Worm (Caenorhabditis elegans) whole organism, late embryonic: Measurements from ENCODE around the gene Y60A9.3.

Experiments
- C38D4.7 ChIP-seq: fragments of 200-800 bp; sonication (Bioruptor generic); optimal IDR thresholded peaks from 2 replicates; lab custom pipeline; 2018; ENCODE audit warnings: mild to moderate bottlenecking, missing genetic modification characterization, moderate library complexity, missing compliant biosample characterization
- K09A11.1 ChIP-seq: sonication (generic microtip); optimal IDR thresholded peaks from 2 replicates; lab custom pipeline; 2017; ENCODE audit warnings: antibody characterized with exemption, mild to moderate bottlenecking, missing genetic modification characterization, missing compliant biosample characterization; ENCODE audit not compliant: insufficient read depth
- Y22D7AL.16 ChIP-seq: sonication (generic microtip); optimal IDR thresholded peaks from 2 replicates; lab custom pipeline; 2016; ENCODE audit warnings: missing genetic modification characterization, missing compliant biosample characterization
- ama-1 ChIP-seq: fragments of 150-350 bp; optimal IDR thresholded peaks from 2 replicates; lab custom pipeline; 2014
- ceh-14 ChIP-seq: sonication (generic microtip); optimal IDR thresholded peaks from 2 replicates; lab custom pipeline; 2016; ENCODE audit warnings: missing genotype, missing genetic modification characterization, missing compliant biosample characterization
- ceh-18 ChIP-seq: sonication (generic microtip); optimal IDR thresholded peaks from 2 replicates; lab custom pipeline; 2016; ENCODE audit warnings: missing genetic modification characterization, missing compliant biosample characterization
- ceh-2 ChIP-seq: sonication (generic microtip); optimal IDR thresholded peaks from 2 replicates; lab custom pipeline; 2016; ENCODE audit warnings: missing genotype, missing genetic modification characterization, missing compliant biosample characterization
- ceh-22 ChIP-seq: sonication (generic microtip); optimal IDR thresholded peaks from 2 replicates; lab custom pipeline; 2017; ENCODE audit warnings: missing biosample characterization, missing genetic modification characterization
- ceh-30 ChIP-seq: fragments of 150-350 bp; optimal IDR thresholded peaks from 2 replicates; lab custom pipeline; 2014; ENCODE audit warnings: missing biosample characterization, missing genetic modification characterization
- ceh-34 ChIP-seq: sonication (generic microtip); optimal IDR thresholded peaks from 2 replicates; lab custom pipeline; 2016; ENCODE audit warnings: mild to moderate bottlenecking, missing genetic modification characterization, missing compliant biosample characterization
- ceh-48 ChIP-seq: sonication (generic microtip); optimal IDR thresholded peaks from 2 replicates; lab custom pipeline; 2016; ENCODE audit warnings: missing genetic modification characterization, inconsistent platforms, missing compliant biosample characterization
- ceh-6 ChIP-seq: fragments of 200-800 bp; sonication (Bioruptor generic); optimal IDR thresholded peaks from 2 replicates; lab custom pipeline; 2018; ENCODE audit warnings: mild to moderate bottlenecking, missing genetic modification characterization, missing compliant biosample characterization
- elt-2 ChIP-seq: sonication (generic microtip); optimal IDR thresholded peaks from 2 replicates; lab custom pipeline; 2016; ENCODE audit warnings: missing genetic modification reagents, missing genetic modification characterization, missing compliant biosample characterization
- elt-4 ChIP-seq: sonication (generic microtip); optimal IDR thresholded peaks from 2 replicates; lab custom pipeline; 2016; ENCODE audit warnings: missing genetic modification characterization, missing compliant biosample characterization
- eyg-1 ChIP-seq: sonication (generic microtip); optimal IDR thresholded peaks from 2 replicates; lab custom pipeline; 2016; ENCODE audit warnings: missing genotype, missing genetic modification characterization, missing compliant biosample characterization
- fax-1 ChIP-seq: sonication (generic microtip); optimal IDR thresholded peaks from 2 replicates; lab custom pipeline; 2016; ENCODE audit warnings: missing genotype, missing genetic modification characterization, missing compliant biosample characterization
- hlh-8 ChIP-seq: sonication (generic microtip); optimal IDR thresholded peaks from 2 replicates; lab custom pipeline; 2016; ENCODE audit warnings: missing genotype, missing genetic modification characterization, missing compliant biosample characterization
- madf-2 ChIP-seq: sonication (generic microtip); optimal IDR thresholded peaks from 2 replicates; lab custom pipeline; 2017; ENCODE audit warnings: missing genetic modification characterization, missing compliant biosample characterization
- mec-3 ChIP-seq: sonication (generic microtip); optimal IDR thresholded peaks from 2 replicates; lab custom pipeline; 2016; ENCODE audit warnings: borderline replicate concordance, missing genetic modification characterization, missing compliant biosample characterization
- nfya-1 ChIP-seq: sonication (generic microtip); optimal IDR thresholded peaks from 2 replicates; lab custom pipeline; 2017; ENCODE audit warnings: missing genetic modification characterization, mild to moderate bottlenecking, missing compliant biosample characterization, antibody characterized with exemption, moderate library complexity
- nhr-11 ChIP-seq: fragments of 150-350 bp; optimal IDR thresholded peaks from 2 replicates; lab custom pipeline; 2014; ENCODE audit warnings: missing biosample characterization, missing genetic modification characterization
- npax-4 ChIP-seq: sonication (generic microtip); optimal IDR thresholded peaks from 2 replicates; lab custom pipeline; 2016; ENCODE audit warnings: missing genetic modification characterization, missing compliant biosample characterization
- pag-3 ChIP-seq: sonication (generic microtip); optimal IDR thresholded peaks from 2 replicates; lab custom pipeline; 2016; ENCODE audit warnings: missing compliant biosample characterization, missing genetic modification characterization, borderline replicate concordance
- pha-2 ChIP-seq: sonication (generic microtip); optimal IDR thresholded peaks from 2 replicates; lab custom pipeline; 2017; ENCODE audit warnings: mild to moderate bottlenecking, missing genetic modification characterization, missing compliant biosample characterization
- pha-4 ChIP-seq: fragments of 150-350 bp; optimal IDR thresholded peaks from 2 replicates; lab custom pipeline; 2018; ENCODE audit warnings: missing biosample characterization, missing genetic modification reagents, missing genetic modification characterization
- pros-1 ChIP-seq: fragments of 150-350 bp; optimal IDR thresholded peaks from 2 replicates; lab custom pipeline; 2014; ENCODE audit warnings: missing biosample characterization, missing genetic modification reagents, missing genetic modification characterization
- ref-2 ChIP-seq: sonication (generic microtip); optimal IDR thresholded peaks from 2 replicates; lab custom pipeline; 2016; ENCODE audit warnings: missing genetic modification characterization, missing compliant biosample characterization
- rnt-1 ChIP-seq: sonication (generic microtip); optimal IDR thresholded peaks from 2 replicates; lab custom pipeline; 2016; ENCODE audit warnings: missing genetic modification characterization, missing compliant biosample characterization
- sdc-2 ChIP-seq: sonication (generic microtip); optimal IDR thresholded peaks from 2 replicates; lab custom pipeline; 2016; ENCODE audit warnings: missing genotype, missing genetic modification characterization, missing compliant biosample characterization
- unc-3 ChIP-seq, 2 experiments: fragments of 200-800 bp in 1 of 2; sonication (Bioruptor generic) in 1 of 2; sonication (generic microtip) in 1 of 2; conservative IDR thresholded peaks in 1 of 2; optimal IDR thresholded peaks in 1 of 2; 2 replicates each; pipeline versions ENCODE4 v1.3.6 to Lab custom; 2016 to 2022; ENCODE audit warnings: missing compliant biosample characterization in 2 of 2, missing genetic modification characterization in 2 of 2, missing genetic modification reagents in 1 of 2
- unc-55 ChIP-seq: sonication (generic microtip); optimal IDR thresholded peaks from 2 replicates; lab custom pipeline; 2017; ENCODE audit warnings: missing biosample characterization, missing genetic modification reagents, missing genetic modification characterization
- unc-86 ChIP-seq: sonication (generic microtip); optimal IDR thresholded peaks from 2 replicates; lab custom pipeline; 2016; ENCODE audit warnings: missing genetic modification characterization, missing compliant biosample characterization
- ztf-16 ChIP-seq: sonication (generic microtip); optimal IDR thresholded peaks from 2 replicates; lab custom pipeline; 2017; ENCODE audit warnings: missing genetic modification characterization, missing compliant biosample characterization

Y60A9.3 gene

DNA sequence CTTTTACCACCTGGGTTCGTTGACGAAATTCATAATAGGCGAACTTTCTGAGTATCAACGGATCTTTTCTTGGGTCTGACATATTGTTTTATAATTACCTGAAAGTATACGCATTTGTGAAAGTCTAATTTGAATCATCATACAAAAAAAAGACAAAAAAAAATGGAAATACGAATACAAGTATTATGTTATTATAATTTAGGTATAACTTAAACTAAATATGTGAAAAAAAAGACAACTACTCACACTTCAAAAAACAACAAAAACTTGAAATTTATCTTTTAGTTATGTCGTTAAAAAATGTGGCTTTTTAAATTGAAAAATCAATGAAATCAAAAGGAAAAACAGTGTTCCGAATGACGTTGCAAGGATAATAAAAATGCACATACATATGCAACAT, 29.7 kb downstream of the Y60A9.3 start, which contains the start of gene fbxa-179:
fbxa-179 (minus strand) TSS at position 101 of the 400 bp plus-strand sequence.
- TF ChIP-seq rnt-1 (tag; lab: Kevin White, UChicago) (no peak), sdc-2 (tag; lab: Kevin White, UChicago) (no peak), ceh-30 (tag; lab: Kevin White, UChicago) (no peak), npax-4 (tag; lab: Kevin White, UChicago) (no peak)

DNA sequence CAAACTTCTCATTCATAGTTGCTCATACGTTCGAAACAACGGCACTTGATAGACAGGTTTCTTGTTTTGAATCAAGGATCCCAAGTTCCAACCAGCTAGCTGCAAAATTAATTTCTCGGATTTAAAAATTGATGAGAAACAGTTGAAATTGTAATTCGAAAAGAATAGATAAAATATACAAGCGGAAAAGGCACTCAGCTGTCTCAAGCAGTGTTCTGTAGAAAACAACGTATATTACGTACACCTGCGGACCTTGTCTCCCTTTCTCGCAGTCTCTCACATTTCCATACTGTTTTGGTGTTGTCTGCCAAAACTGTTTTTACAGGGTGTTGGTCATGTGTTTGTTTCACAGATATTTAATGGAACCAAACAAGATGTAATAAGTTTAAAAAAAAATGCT, 32.6 kb downstream of the Y60A9.3 start, which contains the start of gene F23D12.10:
F23D12.10 (minus strand) TSS at position 101 of the 400 bp plus-strand sequence.
- no peak for TF ChIP-seq ref-2
- no peak for TF ChIP-seq Y22D7AL.16 (tag; lab: Kevin White, UChicago)
- TF ChIP-seq ama-1 (lab: Kevin White, UChicago): no peak
- TF ChIP-seq ztf-16 (tag; lab: Kevin White, UChicago): no peak
- TF ChIP-seq hlh-8 (tag; lab: Kevin White, UChicago): no peak

DNA sequence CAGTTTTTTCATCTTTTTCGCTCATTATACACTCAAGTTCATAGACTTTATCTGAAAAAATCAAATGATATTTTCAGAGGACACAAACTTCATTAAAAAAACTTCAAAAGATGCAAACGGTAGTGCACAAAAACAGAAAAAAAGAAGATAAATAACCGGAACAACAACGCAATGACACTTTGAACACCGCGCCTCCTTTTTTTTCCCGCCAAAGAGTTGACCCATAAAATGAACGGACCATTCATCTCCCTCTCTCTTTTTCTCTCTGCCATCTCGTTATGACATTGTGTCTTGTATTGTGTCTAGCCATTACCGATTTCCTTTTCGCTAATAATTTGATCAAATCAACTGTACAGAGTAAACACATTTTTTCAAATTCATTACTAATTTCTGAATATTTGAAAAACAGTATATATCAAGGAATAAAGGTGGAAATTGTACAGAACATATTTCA, 38.5 kb downstream of the Y60A9.3 start, which contains the start of gene F23D12.2:
F23D12.2 (minus strand) TSS at position 51 of the 454 bp plus-strand sequence.
- TF ChIP-seq ceh-34 (tag; lab: Kevin White, UChicago) (no peak), ceh-22 (no peak), ceh-18 (tag; lab: Kevin White, UChicago) (no peak), npax-4 (tag; lab: Kevin White, UChicago) (no peak), elt-4 (tag; lab: Kevin White, UChicago) (no peak), ztf-16 (tag; lab: Kevin White, UChicago) (no peak), unc-3 (GFP tag; conservative IDR thresholded peaks at IDR 0.05; lab: Robert Waterston, UW) (no peak), unc-3 (tag; optimal IDR thresholded peaks at IDR 0.05; lab: Kevin White, UChicago) (no peak), ceh-14 (tag; lab: Kevin White, UChicago) (no peak), eyg-1 (tag; lab: Kevin White, UChicago) (no peak), pha-2 (no peak), madf-2 (tag; lab: Kevin White, UChicago) (no peak), ref-2 (no peak), hlh-8 (tag; lab: Kevin White, UChicago) (no peak), mec-3 (tag; lab: Kevin White, UChicago) (no peak), K09A11.1 (tag; lab: Kevin White, UChicago) (no peak), ceh-6 (GFP tag; lab: Kevin White, UChicago) (no peak), elt-2 (no peak), C38D4.7 (GFP tag; lab: Kevin White, UChicago) (no peak)

DNA sequence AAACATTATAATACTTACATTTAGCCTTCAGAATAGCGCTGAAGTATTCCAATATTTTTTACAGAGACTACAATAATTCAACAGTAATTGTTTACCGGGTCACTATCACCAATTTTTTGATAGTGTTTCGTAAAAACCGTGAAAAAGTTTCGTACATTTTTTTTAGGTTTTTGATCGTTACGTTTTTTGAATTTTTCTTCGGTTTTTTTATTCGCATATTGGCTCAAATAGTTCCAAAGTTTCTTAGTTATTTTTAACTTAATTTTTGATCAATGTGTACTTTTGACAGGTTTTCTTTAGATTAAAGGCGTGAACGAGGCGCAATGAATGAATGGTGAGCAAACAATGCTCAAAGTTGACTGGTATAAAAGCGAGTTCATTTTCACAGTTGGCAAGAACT, 40.1 kb downstream of the Y60A9.3 start, which contains the start of gene fipr-3:
fipr-3 (plus strand) TSS at position 301 of the 400 bp plus-strand sequence.
- TF ChIP-seq pha-4 (tag; lab: Kevin White, UChicago) (no peak), nfya-1 (tag; lab: Kevin White, UChicago) (no peak), ceh-48 (tag; lab: Kevin White, UChicago) (no peak), unc-55 (GFP tag; lab: Kevin White, UChicago) (no peak), nhr-11 (no peak), pros-1 (tag; lab: Kevin White, UChicago) (no peak)

DNA sequence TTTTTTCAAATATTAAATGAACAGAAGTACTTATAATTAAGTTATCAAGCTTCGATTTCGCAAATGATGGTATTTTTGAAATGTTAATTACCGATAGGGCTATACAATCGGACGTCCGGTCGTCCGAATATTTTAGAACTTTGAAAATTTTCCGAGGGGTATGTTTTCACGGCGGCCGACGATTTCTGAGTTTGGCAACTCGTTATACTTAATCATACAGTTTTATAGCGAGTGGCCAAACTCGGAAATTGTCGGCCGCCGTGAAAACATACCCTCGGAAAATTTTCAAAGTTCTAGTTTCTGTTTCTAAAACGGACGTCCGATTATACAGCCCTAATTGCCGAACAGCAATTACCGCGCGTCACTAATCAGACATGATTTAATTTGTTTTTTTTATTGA, 41.1 kb downstream of the Y60A9.3 start:
- TF ChIP-seq fax-1 (tag; lab: Kevin White, UChicago): no peak
- TF ChIP-seq unc-55 (GFP tag; lab: Kevin White, UChicago): no peak

DNA sequence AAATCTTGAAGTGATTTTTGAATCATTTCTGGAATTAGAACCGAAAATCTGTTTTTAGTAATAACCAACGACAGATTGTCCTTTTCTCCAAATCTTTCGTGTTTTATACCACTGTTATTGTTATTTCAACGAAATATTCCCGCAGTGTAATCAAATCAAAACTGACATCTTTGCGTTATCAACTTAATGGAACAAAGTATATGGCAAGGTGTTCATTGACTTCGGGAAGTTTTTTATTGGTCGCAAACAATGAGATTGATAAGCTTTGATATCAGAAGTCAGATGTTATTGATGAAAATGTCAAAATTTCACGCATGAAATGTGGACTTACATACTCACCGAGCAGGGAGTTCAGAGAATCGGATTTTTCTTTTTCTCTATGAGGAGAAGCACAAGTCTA, 41.6 kb downstream of the Y60A9.3 start, which contains the start of gene F23D12.11:
F23D12.11 (minus strand) TSS at position 79 of the 400 bp plus-strand sequence.
- no peak for TF ChIP-seq ceh-2 (tag; lab: Kevin White, UChicago)
- TF ChIP-seq nfya-1 (tag; lab: Kevin White, UChicago): no peak
- TF ChIP-seq ceh-22: no peak
- no peak for TF ChIP-seq pag-3 (tag; lab: Kevin White, UChicago)
- no peak for TF ChIP-seq unc-86 (tag; lab: Kevin White, UChicago)
- TF ChIP-seq ceh-30 (tag; lab: Kevin White, UChicago): no peak
